Worm (Caenorhabditis elegans) whole organism, midembryonic: ENCODE data around the gene Y47D3A.31.

Source experiments
- T22C8.4 ChIP-seq: fragments of 200-800 bp; sonication (Bioruptor generic); IDR thresholded peaks from 2 replicates; pipeline ENCODE4 v1.3.6; 2022; ENCODE audit warnings: missing genetic modification characterization, missing compliant biosample characterization
- cog-1 ChIP-seq: sonication (generic microtip); optimal IDR thresholded peaks from 2 replicates; lab custom pipeline; 2016; ENCODE audit warnings: missing genetic modification characterization, missing compliant biosample characterization
- flt-1 ChIP-seq: fragments of 200-800 bp; sonication (Bioruptor generic); IDR thresholded peaks from 2 replicates; pipeline ENCODE4 v1.3.6; 2022; ENCODE audit warnings: missing genetic modification characterization, missing compliant biosample characterization
- klf-2 ChIP-seq: fragments of 200-800 bp; sonication (Bioruptor generic); conservative IDR thresholded peaks from 2 replicates; pipeline ENCODE4 v1.3.6; 2022; ENCODE audit warnings: missing genetic modification reagents, missing genetic modification characterization, missing compliant biosample characterization
- med-1 ChIP-seq: sonication (generic microtip); optimal IDR thresholded peaks from 2 replicates; lab custom pipeline; 2017; ENCODE audit warnings: missing genetic modification characterization, mild to moderate bottlenecking, missing compliant biosample characterization, antibody characterized with exemption, missing genetic modification reagents; ENCODE audit not compliant: insufficient read depth
- ref-1 ChIP-seq: fragments of 200-800 bp; sonication (Bioruptor generic); conservative IDR thresholded peaks from 2 replicates; pipeline ENCODE4 v1.3.6; 2022; ENCODE audit warnings: missing genetic modification reagents, missing genetic modification characterization, missing compliant biosample characterization
- tab-1 ChIP-seq: fragments of 200-800 bp; sonication (Bioruptor generic); IDR thresholded peaks from 2 replicates; pipeline ENCODE4 v1.3.6; 2022; ENCODE audit warnings: missing genetic modification characterization, missing compliant biosample characterization
- ztf-23 ChIP-seq: fragments of 200-800 bp; sonication (Bioruptor generic); IDR thresholded peaks from 2 replicates; pipeline ENCODE4 v1.3.6; 2022; ENCODE audit warnings: missing genetic modification reagents, missing genetic modification characterization, missing compliant biosample characterization

DNA sequence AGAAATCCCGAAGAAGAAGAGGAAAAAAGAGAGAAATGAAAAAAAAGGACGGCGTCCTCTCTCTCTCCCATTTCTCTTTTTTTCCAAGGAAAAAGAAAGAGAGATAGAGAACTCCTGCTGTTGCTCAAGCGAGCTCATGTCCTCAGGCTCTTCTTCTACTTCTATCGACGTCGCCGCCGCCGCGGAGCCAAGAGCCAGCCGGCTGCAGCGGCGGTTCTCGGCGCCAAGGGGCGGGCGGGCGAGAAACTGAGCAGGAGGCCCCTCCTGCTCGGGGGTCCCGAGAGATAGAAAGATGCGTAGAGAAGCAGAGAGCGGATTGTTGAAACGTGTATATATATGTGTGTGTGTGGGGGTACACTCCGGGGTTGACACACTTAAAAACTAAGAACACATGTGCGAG lies 46.0 kb upstream of the Y47D3A.31 start:
- no peak for TF ChIP-seq tab-1 (GFP tag; lab: Robert Waterston, UW)
- no peak for TF ChIP-seq klf-2
- no peak for TF ChIP-seq flt-1 (GFP tag; lab: Robert Waterston, UW)
- no peak for TF ChIP-seq cog-1 (tag; lab: Kevin White, UChicago)
- TF ChIP-seq T22C8.4 (GFP tag; lab: Robert Waterston, UW): no peak
- no peak for TF ChIP-seq med-1 (GFP tag; lab: Kevin White, UChicago)
- no peak for TF ChIP-seq ztf-23 (GFP tag; lab: Robert Waterston, UW)
- no peak for TF ChIP-seq ref-1
